Fruit fly (Drosophila melanogaster) whole organism, prepupa: Measurements from ENCODE around the gene IntS4.

Experiments
- Blimp-1 ChIP-seq: fragments of 200-800 bp; sonication (Bioruptor generic); optimal IDR thresholded peaks from 3 replicates; lab custom pipeline; 2017; ENCODE audit warnings: missing biosample characterization, missing genetic modification characterization, mild to moderate bottlenecking, moderate library complexity, missing genetic modification reagents
- CG11902 ChIP-seq: fragments of 200-800 bp; sonication (Bioruptor generic); optimal IDR thresholded peaks from 3 replicates; lab custom pipeline; 2016; ENCODE audit warnings: missing biosample characterization, missing genetic modification characterization
- CG15336 ChIP-seq: fragments of 200-800 bp; sonication (Bioruptor generic); IDR thresholded peaks from 2 replicates; pipeline ENCODE4 v1.3.6; 2022; ENCODE audit warnings: missing biosample characterization, missing genetic modification characterization
- CG1621 ChIP-seq: fragments of 200-800 bp; sonication (Bioruptor generic); optimal IDR thresholded peaks from 3 replicates; lab custom pipeline; 2018; ENCODE audit warnings: missing biosample characterization, mild to moderate bottlenecking, missing genetic modification characterization
- CG16779 ChIP-seq: fragments of 200-800 bp; sonication (Bioruptor generic); optimal IDR thresholded peaks from 3 replicates; lab custom pipeline; 2017; ENCODE audit warnings: missing biosample characterization, mild to moderate bottlenecking, missing genetic modification characterization
- CG31627 ChIP-seq: fragments of 200-800 bp; sonication (Bioruptor generic); optimal IDR thresholded peaks from 3 replicates; lab custom pipeline; 2016; ENCODE audit warnings: missing biosample characterization, missing genetic modification characterization
- CG32006 ChIP-seq: fragments of 200-800 bp; sonication (Bioruptor generic); optimal IDR thresholded peaks from 3 replicates; lab custom pipeline; 2017; ENCODE audit warnings: missing biosample characterization, mild to moderate bottlenecking, missing genetic modification characterization
- CG34406 ChIP-seq: fragments of 200-800 bp; sonication (Bioruptor generic); optimal IDR thresholded peaks from 3 replicates; lab custom pipeline; 2016; ENCODE audit warnings: missing biosample characterization, missing genetic modification characterization
- CG6276 ChIP-seq: fragments of 200-800 bp; sonication (Bioruptor generic); optimal IDR thresholded peaks from 2 replicates; lab custom pipeline; 2017; ENCODE audit warnings: missing biosample characterization, mild to moderate bottlenecking, missing genetic modification characterization
- CG6792 ChIP-seq: fragments of 200-800 bp; sonication (Bioruptor generic); optimal IDR thresholded peaks from 3 replicates; lab custom pipeline; 2016; ENCODE audit warnings: missing biosample characterization, missing genetic modification characterization
- CG6808 ChIP-seq: fragments of 200-800 bp; sonication (Bioruptor generic); optimal IDR thresholded peaks from 3 replicates; lab custom pipeline; 2017; ENCODE audit warnings: missing biosample characterization, missing genetic modification characterization, mild to moderate bottlenecking, moderate library complexity, missing genetic modification reagents
- CG6854 ChIP-seq: fragments of 200-800 bp; sonication (Bioruptor generic); optimal IDR thresholded peaks from 2 replicates; lab custom pipeline; 2017; ENCODE audit warnings: missing biosample characterization, mild to moderate bottlenecking, missing genetic modification characterization
- CG7368 ChIP-seq: fragments of 200-800 bp; sonication (Bioruptor generic); optimal IDR thresholded peaks from 3 replicates; lab custom pipeline; 2016; ENCODE audit warnings: missing biosample characterization, missing genetic modification characterization
- CG8119 ChIP-seq: fragments of 200-800 bp; sonication (Bioruptor generic); IDR thresholded peaks from 3 replicates; pipeline ENCODE4 v1.3.6; 2022; ENCODE audit warnings: missing biosample characterization, missing genetic modification characterization
- CG8319 ChIP-seq: fragments of 200-800 bp; sonication (Bioruptor generic); optimal IDR thresholded peaks from 3 replicates; lab custom pipeline; 2016; ENCODE audit warnings: missing biosample characterization, missing genetic modification characterization
- CG8632 ChIP-seq: fragments of 200-800 bp; sonication (Bioruptor generic); optimal IDR thresholded peaks from 3 replicates; lab custom pipeline; 2016; ENCODE audit warnings: missing biosample characterization, missing genetic modification characterization
- CG9139 ChIP-seq: fragments of 200-800 bp; sonication (Bioruptor generic); optimal IDR thresholded peaks from 3 replicates; lab custom pipeline; 2017; ENCODE audit warnings: missing biosample characterization, mild to moderate bottlenecking, missing genetic modification characterization
- Eip75B ChIP-seq: fragments of 200-800 bp; sonication (Bioruptor generic); optimal IDR thresholded peaks from 3 replicates; lab custom pipeline; 2016; ENCODE audit warnings: missing biosample characterization, missing genetic modification characterization
- Eip78C ChIP-seq: fragments of 200-800 bp; sonication (Bioruptor generic); peaks from one replicate; lab custom pipeline; 2016; ENCODE audit warnings: missing biosample characterization, missing genetic modification characterization
- Gug ChIP-seq: fragments of 200-800 bp; sonication (Bioruptor generic); IDR thresholded peaks from 2 replicates; pipeline ENCODE4 v1.3.6; 2022; ENCODE audit warnings: missing biosample characterization, missing genetic modification characterization
- Hr4 ChIP-seq: fragments of 200-800 bp; sonication (Bioruptor generic); optimal IDR thresholded peaks from 3 replicates; lab custom pipeline; 2016; ENCODE audit warnings: missing biosample characterization, missing genetic modification characterization
- Lpt ChIP-seq: fragments of 200-800 bp; sonication (Bioruptor generic); optimal IDR thresholded peaks from 3 replicates; lab custom pipeline; 2016; ENCODE audit warnings: missing biosample characterization, missing genetic modification characterization
- Met ChIP-seq: fragments of 200-800 bp; sonication (Bioruptor generic); optimal IDR thresholded peaks from 3 replicates; lab custom pipeline; 2016; ENCODE audit warnings: missing biosample characterization, missing genetic modification characterization
- OdsH ChIP-seq: fragments of 200-800 bp; sonication (Bioruptor generic); optimal IDR thresholded peaks from 3 replicates; lab custom pipeline; 2016; ENCODE audit warnings: missing biosample characterization, missing genetic modification characterization
- Sox14 ChIP-seq: fragments of 200-800 bp; sonication (Bioruptor generic); optimal IDR thresholded peaks from 3 replicates; lab custom pipeline; 2016; ENCODE audit warnings: missing biosample characterization, missing genetic modification characterization
- acj6 ChIP-seq: fragments of 200-800 bp; sonication (Bioruptor generic); optimal IDR thresholded peaks from 3 replicates; lab custom pipeline; 2016; ENCODE audit warnings: missing biosample characterization, missing genetic modification characterization
- cyc ChIP-seq: fragments of 200-800 bp; sonication (Bioruptor generic); optimal IDR thresholded peaks from 3 replicates; lab custom pipeline; 2016; ENCODE audit warnings: missing biosample characterization, missing genetic modification characterization
- dsx ChIP-seq: fragments of 200-800 bp; optimal IDR thresholded peaks from 3 replicates; lab custom pipeline; 2019; ENCODE audit warnings: missing biosample characterization, mild to moderate bottlenecking, missing genetic modification characterization, moderate library complexity; ENCODE audit not compliant: poor library complexity, severe bottlenecking
- eg ChIP-seq: fragments of 200-800 bp; sonication (Bioruptor generic); IDR thresholded peaks from 3 replicates; pipeline ENCODE4 v1.3.6; 2022; ENCODE audit warnings: missing biosample characterization, missing genetic modification characterization
- esn ChIP-seq: fragments of 200-800 bp; sonication (Bioruptor generic); optimal IDR thresholded peaks from 2 replicates; lab custom pipeline; 2016; ENCODE audit warnings: missing biosample characterization, mild to moderate bottlenecking, missing genetic modification characterization, moderate library complexity
- fd85E ChIP-seq: fragments of 200-800 bp; sonication (Bioruptor generic); optimal IDR thresholded peaks from 3 replicates; lab custom pipeline; 2016; ENCODE audit warnings: missing biosample characterization, missing genetic modification characterization
- fkh ChIP-seq: fragments of 200-800 bp; sonication (Bioruptor generic); optimal IDR thresholded peaks from 3 replicates; lab custom pipeline; 2017; ENCODE audit warnings: missing biosample characterization, mild to moderate bottlenecking, missing genetic modification characterization, moderate library complexity
- ss ChIP-seq, 2 experiments: fragments of 200-800 bp; sonication (Bioruptor generic); optimal IDR thresholded peaks; 2 replicates in 1 of 2; 3 replicates in 1 of 2; lab custom pipeline; 2017 to 2018; ENCODE audit warnings: mild to moderate bottlenecking in 2 of 2, missing biosample characterization in 2 of 2, missing genetic modification characterization in 2 of 2, moderate library complexity in 1 of 2
- svp ChIP-seq: fragments of 200-800 bp; sonication (Bioruptor generic); peaks from one replicate; lab custom pipeline; 2016; ENCODE audit warnings: missing biosample characterization, missing genetic modification characterization
- topi ChIP-seq: fragments of 200-800 bp; sonication (Bioruptor generic); optimal IDR thresholded peaks from 3 replicates; lab custom pipeline; 2016; ENCODE audit warnings: missing biosample characterization, missing genetic modification characterization
- vri ChIP-seq: fragments of 200-800 bp; sonication (Bioruptor generic); optimal IDR thresholded peaks from 3 replicates; lab custom pipeline; 2016; ENCODE audit warnings: missing biosample characterization, mild to moderate bottlenecking, missing genetic modification characterization

Gene IntS4

DNA sequence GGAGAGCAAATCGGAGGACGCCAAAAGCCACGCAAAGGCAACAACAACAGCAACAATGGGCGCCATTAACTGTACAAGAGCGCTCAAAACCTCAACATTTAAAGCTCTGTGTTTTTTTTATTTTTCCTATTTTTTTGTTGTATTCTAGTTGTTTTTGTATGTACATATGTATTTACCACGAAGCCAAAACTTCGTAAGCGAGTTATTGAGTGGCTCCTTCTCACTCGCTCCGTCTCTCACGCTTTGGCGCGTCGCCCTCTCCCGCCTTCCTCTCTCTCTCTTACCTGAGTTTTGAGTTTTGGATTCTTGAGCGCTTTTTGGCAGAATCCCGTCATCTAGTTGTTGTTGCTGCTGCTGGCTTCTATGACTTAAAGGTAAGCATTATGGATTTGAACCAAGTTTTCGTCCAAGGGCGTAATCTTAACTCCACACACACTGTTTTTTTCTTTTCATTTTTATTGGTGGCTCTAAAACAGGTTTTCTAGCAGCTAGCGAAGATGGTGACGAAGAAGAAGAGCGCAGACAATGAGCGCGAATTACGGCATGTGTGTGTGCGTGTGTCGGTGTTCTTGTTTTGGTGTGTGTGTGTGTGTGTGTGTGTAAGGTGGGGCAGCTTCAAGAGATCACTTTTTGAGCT lies 40.4 kb downstream of the IntS4 start (continued):
- peak; percentile 9 for TF ChIP-seq dsx
- TF ChIP-seq CG6276 (GFP tag; lab: Kevin White, UChicago): no peak
- no peak for TF ChIP-seq Sox14

DNA sequence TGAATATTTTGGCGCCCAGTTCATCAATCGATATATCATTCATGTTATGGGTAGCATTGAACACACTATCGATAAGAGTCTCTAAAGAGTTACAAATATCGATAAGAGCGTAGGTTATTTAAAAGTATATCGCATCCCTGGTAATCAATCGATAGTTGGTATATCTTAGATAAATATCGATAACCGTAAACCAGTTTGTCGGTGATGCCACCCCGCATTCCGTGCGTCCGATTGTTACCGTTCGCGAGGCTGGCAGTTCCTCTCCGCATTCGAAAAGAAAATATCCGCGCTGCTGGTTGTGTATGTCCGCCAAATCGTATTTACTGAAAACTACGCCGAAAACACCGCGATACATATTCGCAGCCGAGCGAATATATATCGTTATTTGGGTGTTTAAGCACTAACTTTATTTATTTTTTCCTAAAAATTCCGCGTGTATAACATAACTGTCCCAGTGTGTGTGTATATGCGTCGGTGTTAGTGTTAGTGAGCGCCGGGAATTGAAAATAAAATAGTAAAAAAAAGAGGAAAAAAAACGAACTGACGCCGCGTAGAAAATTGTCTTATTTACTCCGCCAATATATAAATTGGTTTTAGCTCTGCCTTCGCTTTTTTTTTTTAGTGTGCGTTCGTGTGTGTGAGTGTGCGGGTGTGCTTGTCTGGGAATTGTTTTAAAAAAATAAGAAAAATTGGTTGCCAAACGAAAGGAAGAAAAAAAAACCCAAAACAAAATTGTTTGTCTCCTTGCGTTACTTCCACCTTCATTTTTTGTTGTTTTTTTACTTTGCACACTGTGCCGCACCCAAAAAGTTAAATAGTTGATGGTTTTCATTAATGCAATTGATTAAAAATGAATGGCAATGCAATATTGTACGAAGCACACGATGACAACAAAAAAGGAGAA lies 41.2 kb downstream of the IntS4 start, which contains the start of gene Nrg:
Nrg (plus strand) TSS at position 253 of the 904 bp plus-strand sequence.
- TF ChIP-seq Met (GFP tag; lab: Kevin White, UChicago) (peak; percentile 16), CG6854 (GFP tag; lab: Kevin White, UChicago) (peak; percentile 22), fkh (GFP tag; lab: Kevin White, UChicago) (peak; percentile 36), CG34406 (GFP tag; lab: Kevin White, UChicago) (no peak), CG6808 (peak; percentile 100), CG32006 (peak; percentile 3), eg (GFP tag; lab: Robert Waterston, UW) (0 out of 3 replicates have a peak, but pooled peaks have one; percentile 47), CG7368 (GFP tag; lab: Kevin White, UChicago) (peak; percentile 16), ss (GFP tag; optimal IDR thresholded peaks at IDR 0.05; lab: Kevin White, UChicago) (peak in 1 of 2 experiments; percentile 7), acj6 (GFP tag; lab: Kevin White, UChicago) (peak; percentile 4), CG1621 (peak; percentile 36), Eip78C (GFP tag; lab: Kevin White, UChicago) (peak; percentile 78), CG8119 (GFP tag; lab: Robert Waterston, UW) (0 out of 3 replicates have a peak, but pooled peaks have one; percentile 46), OdsH (GFP tag; lab: Kevin White, UChicago) (peak; percentile 10), CG9139 (GFP tag; lab: Kevin White, UChicago) (peak; percentile 6), CG15336 (GFP tag; lab: Robert Waterston, UW) (0 out of 2 replicates have a peak, but pooled peaks have one; percentile 11), Gug (no peak), Eip75B (GFP tag; lab: Kevin White, UChicago) (no peak), svp (GFP tag; lab: Kevin White, UChicago) (peak; percentile 51), CG16779 (no peak), esn (GFP tag; lab: Kevin White, UChicago) (peak; percentile 15), vri (GFP tag; lab: Kevin White, UChicago) (peak; percentile 13), Blimp-1 (GFP tag; lab: Kevin White, UChicago) (no peak), cyc (no peak), CG6276 (GFP tag; lab: Kevin White, UChicago) (no peak)

DNA sequence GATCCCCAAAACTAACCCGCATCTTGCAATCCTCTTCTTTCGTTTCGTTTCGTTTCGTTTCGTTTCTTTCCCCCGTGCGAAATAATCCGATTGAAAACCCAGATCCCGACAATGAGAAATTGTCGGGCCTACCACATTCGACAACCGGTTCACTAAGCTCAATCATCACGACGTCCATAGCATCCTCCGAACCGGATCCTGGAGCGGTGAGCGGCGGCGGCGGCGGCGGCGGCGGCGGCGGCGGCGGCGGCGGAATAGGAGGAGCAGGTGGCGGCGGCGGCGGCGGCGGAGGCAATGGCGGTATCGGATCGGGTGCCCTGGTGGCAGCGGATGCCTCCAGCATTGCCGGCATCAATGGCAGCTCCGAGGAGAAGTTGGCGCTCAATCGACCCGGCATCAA lies 46.3 kb downstream of the IntS4 start:
- no peak for TF ChIP-seq CG11902 (GFP tag; lab: Kevin White, UChicago)
- TF ChIP-seq CG31627 (GFP tag; lab: Kevin White, UChicago): no peak
- TF ChIP-seq topi (GFP tag; lab: Kevin White, UChicago): no peak
- no peak for TF ChIP-seq CG8319
- no peak for TF ChIP-seq CG32006
- no peak for TF ChIP-seq CG6854 (GFP tag; lab: Kevin White, UChicago)
- TF ChIP-seq fd85E: no peak
- TF ChIP-seq CG6792 (GFP tag; lab: Kevin White, UChicago): no peak
- no peak for TF ChIP-seq CG8632 (GFP tag; lab: Kevin White, UChicago)
- TF ChIP-seq CG15336 (GFP tag; lab: Robert Waterston, UW): no peak
- no peak for TF ChIP-seq Lpt (GFP tag; lab: Kevin White, UChicago)
- no peak for TF ChIP-seq CG8119 (GFP tag; lab: Robert Waterston, UW)
- no peak for TF ChIP-seq Hr4
